Worm (Caenorhabditis elegans) whole organism, midembryonic: ENCODE data around the gene C48A7.16.

ENCODE experiments used
- T22C8.4 ChIP-seq: fragments of 200-800 bp; sonication (Bioruptor generic); IDR thresholded peaks from 2 replicates; pipeline ENCODE4 v1.3.6; 2022; ENCODE audit warnings: missing genetic modification characterization, missing compliant biosample characterization
- flt-1 ChIP-seq: fragments of 200-800 bp; sonication (Bioruptor generic); IDR thresholded peaks from 2 replicates; pipeline ENCODE4 v1.3.6; 2022; ENCODE audit warnings: missing genetic modification characterization, missing compliant biosample characterization
- klf-2 ChIP-seq: fragments of 200-800 bp; sonication (Bioruptor generic); conservative IDR thresholded peaks from 2 replicates; pipeline ENCODE4 v1.3.6; 2022; ENCODE audit warnings: missing genetic modification reagents, missing genetic modification characterization, missing compliant biosample characterization
- med-1 ChIP-seq: sonication (generic microtip); optimal IDR thresholded peaks from 2 replicates; lab custom pipeline; 2017; ENCODE audit warnings: missing genetic modification characterization, mild to moderate bottlenecking, missing compliant biosample characterization, antibody characterized with exemption, missing genetic modification reagents; ENCODE audit not compliant: insufficient read depth
- ref-1 ChIP-seq: fragments of 200-800 bp; sonication (Bioruptor generic); conservative IDR thresholded peaks from 2 replicates; pipeline ENCODE4 v1.3.6; 2022; ENCODE audit warnings: missing genetic modification reagents, missing genetic modification characterization, missing compliant biosample characterization
- tab-1 ChIP-seq: fragments of 200-800 bp; sonication (Bioruptor generic); IDR thresholded peaks from 2 replicates; pipeline ENCODE4 v1.3.6; 2022; ENCODE audit warnings: missing genetic modification characterization, missing compliant biosample characterization
- ztf-29 ChIP-seq: fragments of 200-800 bp; sonication (Bioruptor generic); IDR thresholded peaks from 2 replicates; pipeline ENCODE4 v1.3.6; 2022; ENCODE audit warnings: missing genetic modification reagents, missing genetic modification characterization, missing compliant biosample characterization

DNA sequence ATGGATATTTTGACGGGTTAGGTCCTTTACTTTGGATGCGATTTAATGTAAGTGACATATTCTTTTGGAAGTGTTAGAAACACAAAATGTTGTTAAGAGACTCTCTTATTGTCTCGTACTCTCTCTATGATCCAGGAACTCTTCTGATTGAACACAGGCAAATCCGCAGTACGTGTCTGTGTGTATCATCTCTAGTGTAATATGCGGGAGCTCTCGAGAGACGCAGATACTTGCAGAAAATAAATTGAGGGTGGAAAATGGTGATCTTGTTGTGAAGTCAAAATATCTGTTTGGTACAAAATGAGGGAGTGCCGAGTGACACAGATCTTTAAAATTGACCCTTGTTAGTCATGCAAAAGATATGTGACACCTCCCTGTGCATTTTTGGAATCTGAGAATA lies 1.4 kb downstream of the C48A7.16 start:
- no peak for TF ChIP-seq med-1 (GFP tag; lab: Kevin White, UChicago)
- TF ChIP-seq klf-2 (GFP tag; lab: Robert Waterston, UW), result no peak
- TF ChIP-seq tab-1 (GFP tag; lab: Robert Waterston, UW), result no peak
- TF ChIP-seq ztf-29 (GFP tag; lab: Robert Waterston, UW), result no peak
- TF ChIP-seq T22C8.4 (GFP tag; lab: Robert Waterston, UW), result no peak
- TF ChIP-seq flt-1, result no peak
- TF ChIP-seq ref-1 (GFP tag; lab: Robert Waterston, UW), result no peak
